Worm (Caenorhabditis elegans): ENCODE data around the gene skr-10.

skr-10 gene

ce11 chrIV:15933100-15933499 is 13.5 kb upstream of the skr-10 start (continued):
- TF ChIP-seq daf-16 (GFP tag; optimal IDR thresholded peaks at IDR 0.05), result peak; percentile 17 to 24
- TF ChIP-seq daf-16 (tag; optimal IDR thresholded peaks at IDR 0.05), result peak; percentile 67
- 0 out of 2 replicates have a peak, but pooled peaks have one; percentile 34 for TF ChIP-seq madf-9 (GFP tag; conservative IDR thresholded peaks at IDR 0.05)
- peak; percentile 78 for TF ChIP-seq vab-7 (GFP tag; IDR thresholded peaks at IDR 0.05)
- TF ChIP-seq duxl-1 (tag; optimal IDR thresholded peaks at IDR 0.05; ENCODE audit: poor library complexity), result peak; percentile 37
- TF ChIP-seq D1046.2 (GFP tag; IDR thresholded peaks at IDR 0.05), result peak; percentile 75; the same call in 1 of the 2 replicates
- TF ChIP-seq Y105C5A.15 (GFP tag; IDR thresholded peaks at IDR 0.05), result peak; percentile 84; the same call in 1 of the 2 replicates
- peak; percentile 69 for TF ChIP-seq arid-1 (GFP tag; conservative IDR thresholded peaks at IDR 0.05)

- TF ChIP-seq egl-27 (tag; optimal IDR thresholded peaks at IDR 0.05), result no peak
- no peak for TF ChIP-seq ces-1 (GFP tag; optimal IDR thresholded peaks at IDR 0.05)
- no peak for TF ChIP-seq sdz-12 (GFP tag; optimal IDR thresholded peaks at IDR 0.05)
- no peak for TF ChIP-seq duxl-1 (tag; optimal IDR thresholded peaks at IDR 0.05; ENCODE audit: poor library complexity)
- TF ChIP-seq ztf-11 (tag; optimal IDR thresholded peaks at IDR 0.05), result no peak
- TF ChIP-seq tra-1 (GFP tag; IDR thresholded peaks at IDR 0.05), result no peak
- no peak for TF ChIP-seq hlh-11 (tag; optimal IDR thresholded peaks at IDR 0.05)
- no peak for TF ChIP-seq ama-1 (optimal IDR thresholded peaks at IDR 0.05)
- no peak for TF ChIP-seq daf-16 (GFP tag; optimal IDR thresholded peaks at IDR 0.05)
- TF ChIP-seq daf-16 (tag; optimal IDR thresholded peaks at IDR 0.05), result no peak
- TF ChIP-seq nhr-41 (GFP tag; IDR thresholded peaks at IDR 0.05), result no peak
- no peak for TF ChIP-seq unc-62 (GFP tag; optimal IDR thresholded peaks at IDR 0.05 in 1 of 2)
- no peak for TF ChIP-seq unc-62 (tag; optimal IDR thresholded peaks at IDR 0.05)
- no peak for TF ChIP-seq mdl-1 (tag; optimal IDR thresholded peaks at IDR 0.05)
- TF ChIP-seq unc-39 (tag; optimal IDR thresholded peaks at IDR 0.05), result no peak
- no peak for TF ChIP-seq spr-3 (GFP tag; optimal IDR thresholded peaks at IDR 0.05)
These were observed 12.8 kb upstream of the skr-10 start, which contains the start of gene srv-16 for ce11 chrIV:15933814-15934213. Gene srv-16, minus strand, starts transcription at chrIV:15933914.

- TF ChIP-seq snpc-1.2 (GFP tag; IDR thresholded peaks at IDR 0.05) (peak; percentile 63), lin-38 (GFP tag; IDR thresholded peaks at IDR 0.05) (no peak)
These were observed 9.5 kb upstream of the skr-10 start for ce11 chrIV:15937088-15937487.

- TF ChIP-seq snpc-1.2 (GFP tag; IDR thresholded peaks at IDR 0.05) (peak; percentile 92), lir-3 (tag; optimal IDR thresholded peaks at IDR 0.05) (no peak), php-3 (GFP tag; IDR thresholded peaks at IDR 0.05) (0 out of 2 replicates have a peak, but pooled peaks have one; percentile 46), set-16 (GFP tag; IDR thresholded peaks at IDR 0.05) (peak; percentile 41; the same call in 1 of the 2 replicates)
These were observed 8.1 kb upstream of the skr-10 start for ce11 chrIV:15938471-15938870.

- TF ChIP-seq ceh-44 (GFP tag; IDR thresholded peaks at IDR 0.05) (no peak), php-3 (GFP tag; IDR thresholded peaks at IDR 0.05) (no peak), skn-1 (tag; optimal IDR thresholded peaks at IDR 0.05) (no peak), snpc-1.2 (GFP tag; IDR thresholded peaks at IDR 0.05) (peak; percentile 93)
These were observed 5.8 kb upstream of the skr-10 start for ce11 chrIV:15940811-15941210.

ce11 chrIV:15941403-15941802 is 5.2 kb upstream of the skr-10 start, which contains the start of gene Y105C5B.11:
Gene Y105C5B.11, minus strand, starts transcription at chrIV:15941503.
- TF ChIP-seq snpc-4 (tag; optimal IDR thresholded peaks at IDR 0.05) (no peak), dmd-9 (GFP tag; IDR thresholded peaks at IDR 0.05) (no peak), T20F7.1 (GFP tag; optimal IDR thresholded peaks at IDR 0.05) (no peak), duxl-1 (tag; optimal IDR thresholded peaks at IDR 0.05; ENCODE audit: poor library complexity) (no peak), hmg-1.1 (GFP tag; IDR thresholded peaks at IDR 0.05) (no peak), nhr-10 (tag; optimal IDR thresholded peaks at IDR 0.05) (no peak)
